Fruit fly (Drosophila melanogaster) whole organism, adult: Measurements from ENCODE around the gene CG17919.

Experiments used
- CG12768 ChIP-seq: fragments of 200-800 bp; sonication (Bioruptor generic); optimal IDR thresholded peaks from 2 replicates; lab custom pipeline; 2017; ENCODE audit warnings: missing biosample characterization, missing genetic modification characterization, mild to moderate bottlenecking, moderate library complexity, missing genetic modification reagents
- CG7045 ChIP-seq: fragments of 200-800 bp; sonication (Bioruptor generic); optimal IDR thresholded peaks from 2 replicates; lab custom pipeline; 2017; ENCODE audit warnings: missing biosample characterization, mild to moderate bottlenecking, missing genetic modification characterization
- Clk ChIP-seq: fragments of 200-800 bp; sonication (Bioruptor generic); optimal IDR thresholded peaks from 2 replicates; lab custom pipeline; 2017; ENCODE audit warnings: missing biosample characterization, missing genetic modification characterization
- bab1 ChIP-seq: fragments of 200-800 bp; sonication (Bioruptor generic); optimal IDR thresholded peaks from 3 replicates; lab custom pipeline; 2019; ENCODE audit warnings: missing biosample characterization, mild to moderate bottlenecking, missing genetic modification characterization, moderate library complexity
- cnc ChIP-seq, 2 experiments: fragments of >200 bp; optimal IDR thresholded peaks; 2 replicates each; lab custom pipeline; 2017

dm6 chr3R:6329774-6330298 lies 14.0 kb upstream of the CG17919 start, which contains the start of gene Osi18:
- TF ChIP-seq Clk (GFP tag; lab: Kevin White, UChicago), result no peak
- no peak for TF ChIP-seq CG7045 (GFP tag; lab: Kevin White, UChicago)
- no peak for TF ChIP-seq cnc (optimal IDR thresholded peaks at IDR 0.05; lab: Kevin White, UChicago)
- no peak for TF ChIP-seq bab1 (GFP tag; lab: Kevin White, UChicago)
- no peak for TF ChIP-seq CG12768 (GFP tag; lab: Kevin White, UChicago)
